Worm (Caenorhabditis elegans) whole organism, L3 larva: Measurements from ENCODE around the gene F44D12.8.

Experiments
- ZK546.5 ChIP-seq: sonication (generic microtip); optimal IDR thresholded peaks from 2 replicates; lab custom pipeline; 2017; ENCODE audit warnings: missing biosample characterization, missing genetic modification characterization
- ceh-16 ChIP-seq: sonication (generic microtip); optimal IDR thresholded peaks from 2 replicates; lab custom pipeline; 2017; ENCODE audit warnings: missing biosample characterization, missing genetic modification characterization
- lin-15B ChIP-seq: fragments of 150-350 bp; optimal IDR thresholded peaks from 2 replicates; lab custom pipeline; 2014; ENCODE audit warnings: missing biosample characterization, missing genetic modification characterization
- lsy-12 ChIP-seq: sonication (generic microtip); optimal IDR thresholded peaks from 2 replicates; lab custom pipeline; 2016; ENCODE audit warnings: mild to moderate bottlenecking, missing genetic modification characterization, missing compliant biosample characterization
- nhr-23 ChIP-seq: fragments of 150-350 bp; optimal IDR thresholded peaks from 2 replicates; lab custom pipeline; 2014; ENCODE audit warnings: missing biosample characterization, missing genetic modification reagents, missing genetic modification characterization
- nhr-67 ChIP-seq: fragments of 150-350 bp; optimal IDR thresholded peaks from 2 replicates; lab custom pipeline; 2014; ENCODE audit warnings: missing biosample characterization, missing genetic modification characterization

DNA sequence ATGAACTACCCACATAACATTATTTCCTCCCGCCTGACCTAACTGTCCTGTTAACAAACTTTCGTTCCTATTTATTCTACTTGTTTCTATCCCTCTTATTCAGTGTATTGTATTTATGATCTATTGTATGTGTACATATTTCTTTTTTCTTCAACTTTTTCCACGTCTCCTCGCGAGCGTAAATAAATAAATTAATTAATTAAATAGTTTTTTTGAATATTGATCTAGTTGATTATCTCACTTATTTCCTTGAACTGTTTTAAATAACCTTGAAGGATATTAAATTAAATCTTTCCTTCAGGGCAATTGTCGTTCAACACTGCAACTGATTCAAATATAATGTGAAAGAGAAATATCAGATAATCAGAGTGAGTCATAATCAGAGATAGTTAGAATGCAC is 19.8 kb downstream of the F44D12.8 start, which contains the start of gene frk-1:
- TF ChIP-seq nhr-23 (tag; lab: Kevin White, UChicago) (no peak), ceh-16 (no peak), lsy-12 (tag; lab: Kevin White, UChicago) (no peak), nhr-67 (tag; lab: Kevin White, UChicago) (no peak), ZK546.5 (tag; lab: Kevin White, UChicago) (no peak), lin-15B (tag; lab: Kevin White, UChicago) (no peak)
